Worm (Caenorhabditis elegans): Measurements from ENCODE around the gene F41H8.1.
"Not testable (repeated sequence)": the region's sequence is repeated elsewhere in the genome, so short reads cannot be mapped to it uniquely, and the experiment has no call there.

- not testable (repeated sequence) for TF ChIP-seq tab-1, ztf-29, T22C8.4, flt-1 (GFP tag; IDR thresholded peaks at IDR 0.05)
These were observed 9.7 kb downstream of the F41H8.1 start, which contains the start of gene K09C6.8 for ce11 chrV:843118-843517.

All from whole organism, midembryonic.